Fruit fly (Drosophila melanogaster): ENCODE data around the gene CG13365.

- no peak for TF ChIP-seq CTCF (optimal IDR thresholded peaks at IDR 0.05)
- no peak for TF ChIP-seq CG8478 (optimal IDR thresholded peaks at IDR 0.05)
Measured at dm6 chrX:656380-656925, 35.4 kb upstream of the CG13365 start.

Data from S2 (cell line).